Fruit fly (Drosophila melanogaster) whole organism, prepupa: ENCODE results near the gene DZIP1.
A peak's percentile ranks its signal among the peaks of the same experiment; 100 is the strongest.

ENCODE experiments used
- Blimp-1 ChIP-seq: fragments of 200-800 bp; sonication (Bioruptor generic); optimal IDR thresholded peaks from 3 replicates; lab custom pipeline; 2017; ENCODE audit warnings: missing biosample characterization, missing genetic modification characterization, mild to moderate bottlenecking, moderate library complexity, missing genetic modification reagents
- CG10631 ChIP-seq: fragments of 200-800 bp; sonication (Bioruptor generic); optimal IDR thresholded peaks from 2 replicates; lab custom pipeline; 2016; ENCODE audit warnings: missing biosample characterization, missing genetic modification characterization
- CG11294 ChIP-seq: fragments of 200-800 bp; sonication (Bioruptor generic); IDR thresholded peaks from 2 replicates; pipeline ENCODE4 v1.3.6; 2022; ENCODE audit warnings: missing biosample characterization, missing genetic modification characterization
- CG11902 ChIP-seq: fragments of 200-800 bp; sonication (Bioruptor generic); optimal IDR thresholded peaks from 3 replicates; lab custom pipeline; 2016; ENCODE audit warnings: missing biosample characterization, missing genetic modification characterization
- CG1621 ChIP-seq: fragments of 200-800 bp; sonication (Bioruptor generic); optimal IDR thresholded peaks from 3 replicates; lab custom pipeline; 2018; ENCODE audit warnings: missing biosample characterization, mild to moderate bottlenecking, missing genetic modification characterization
- CG16779 ChIP-seq: fragments of 200-800 bp; sonication (Bioruptor generic); optimal IDR thresholded peaks from 3 replicates; lab custom pipeline; 2017; ENCODE audit warnings: missing biosample characterization, mild to moderate bottlenecking, missing genetic modification characterization
- CG3919 ChIP-seq: fragments of 200-800 bp; sonication (Bioruptor generic); optimal IDR thresholded peaks from 3 replicates; lab custom pipeline; 2016; ENCODE audit warnings: missing biosample characterization, missing genetic modification characterization
- CG4318 ChIP-seq: fragments of 200-800 bp; sonication (Bioruptor generic); optimal IDR thresholded peaks from 3 replicates; lab custom pipeline; 2017; ENCODE audit warnings: missing biosample characterization, mild to moderate bottlenecking, missing genetic modification characterization
- CG6163 ChIP-seq: fragments of 200-800 bp; sonication (Bioruptor generic); IDR thresholded peaks from 3 replicates; pipeline ENCODE4 v1.3.6; 2022; ENCODE audit warnings: missing biosample characterization, missing genetic modification characterization
- CG6276 ChIP-seq: fragments of 200-800 bp; sonication (Bioruptor generic); optimal IDR thresholded peaks from 2 replicates; lab custom pipeline; 2017; ENCODE audit warnings: missing biosample characterization, mild to moderate bottlenecking, missing genetic modification characterization
- CG6792 ChIP-seq: fragments of 200-800 bp; sonication (Bioruptor generic); optimal IDR thresholded peaks from 3 replicates; lab custom pipeline; 2016; ENCODE audit warnings: missing biosample characterization, missing genetic modification characterization
- CG6808 ChIP-seq: fragments of 200-800 bp; sonication (Bioruptor generic); optimal IDR thresholded peaks from 3 replicates; lab custom pipeline; 2017; ENCODE audit warnings: missing biosample characterization, missing genetic modification characterization, mild to moderate bottlenecking, moderate library complexity, missing genetic modification reagents
- CG6854 ChIP-seq: fragments of 200-800 bp; sonication (Bioruptor generic); optimal IDR thresholded peaks from 2 replicates; lab custom pipeline; 2017; ENCODE audit warnings: missing biosample characterization, mild to moderate bottlenecking, missing genetic modification characterization
- CG7368 ChIP-seq: fragments of 200-800 bp; sonication (Bioruptor generic); optimal IDR thresholded peaks from 3 replicates; lab custom pipeline; 2016; ENCODE audit warnings: missing biosample characterization, missing genetic modification characterization
- CG8119 ChIP-seq: fragments of 200-800 bp; sonication (Bioruptor generic); IDR thresholded peaks from 3 replicates; pipeline ENCODE4 v1.3.6; 2022; ENCODE audit warnings: missing biosample characterization, missing genetic modification characterization
- CG8319 ChIP-seq: fragments of 200-800 bp; sonication (Bioruptor generic); optimal IDR thresholded peaks from 3 replicates; lab custom pipeline; 2016; ENCODE audit warnings: missing biosample characterization, missing genetic modification characterization
- CG8632 ChIP-seq: fragments of 200-800 bp; sonication (Bioruptor generic); optimal IDR thresholded peaks from 3 replicates; lab custom pipeline; 2016; ENCODE audit warnings: missing biosample characterization, missing genetic modification characterization
- CG9139 ChIP-seq: fragments of 200-800 bp; sonication (Bioruptor generic); optimal IDR thresholded peaks from 3 replicates; lab custom pipeline; 2017; ENCODE audit warnings: missing biosample characterization, mild to moderate bottlenecking, missing genetic modification characterization
- Eip75B ChIP-seq: fragments of 200-800 bp; sonication (Bioruptor generic); optimal IDR thresholded peaks from 3 replicates; lab custom pipeline; 2016; ENCODE audit warnings: missing biosample characterization, missing genetic modification characterization
- Eip78C ChIP-seq: fragments of 200-800 bp; sonication (Bioruptor generic); peaks from one replicate; lab custom pipeline; 2016; ENCODE audit warnings: missing biosample characterization, missing genetic modification characterization
- Eip93F ChIP-seq: fragments of 200-800 bp; sonication (Bioruptor generic); optimal IDR thresholded peaks from 2 replicates; lab custom pipeline; 2016; ENCODE audit warnings: missing biosample characterization, mild to moderate bottlenecking, missing genetic modification characterization
- Hr38 ChIP-seq: sonication (Bioruptor generic); optimal IDR thresholded peaks from 2 replicates; lab custom pipeline; 2016; ENCODE audit warnings: missing biosample characterization, missing genetic modification characterization
- Hr39 ChIP-seq: fragments of 200-800 bp; sonication (Bioruptor generic); optimal IDR thresholded peaks from 2 replicates; lab custom pipeline; 2016; ENCODE audit warnings: missing biosample characterization, missing genetic modification characterization
- Lpt ChIP-seq: fragments of 200-800 bp; sonication (Bioruptor generic); optimal IDR thresholded peaks from 3 replicates; lab custom pipeline; 2016; ENCODE audit warnings: missing biosample characterization, missing genetic modification characterization
- OdsH ChIP-seq: fragments of 200-800 bp; sonication (Bioruptor generic); optimal IDR thresholded peaks from 3 replicates; lab custom pipeline; 2016; ENCODE audit warnings: missing biosample characterization, missing genetic modification characterization
- Smox ChIP-seq: fragments of 200-800 bp; sonication (Bioruptor generic); optimal IDR thresholded peaks from 3 replicates; lab custom pipeline; 2016; ENCODE audit warnings: missing biosample characterization, missing genetic modification characterization
- Sox14 ChIP-seq: fragments of 200-800 bp; sonication (Bioruptor generic); optimal IDR thresholded peaks from 3 replicates; lab custom pipeline; 2016; ENCODE audit warnings: missing biosample characterization, missing genetic modification characterization
- Sox15 ChIP-seq: fragments of 200-800 bp; sonication (Bioruptor generic); optimal IDR thresholded peaks from 3 replicates; lab custom pipeline; 2016; ENCODE audit warnings: missing biosample characterization, missing genetic modification characterization
- acj6 ChIP-seq: fragments of 200-800 bp; sonication (Bioruptor generic); optimal IDR thresholded peaks from 3 replicates; lab custom pipeline; 2016; ENCODE audit warnings: missing biosample characterization, missing genetic modification characterization
- cyc ChIP-seq: fragments of 200-800 bp; sonication (Bioruptor generic); optimal IDR thresholded peaks from 3 replicates; lab custom pipeline; 2016; ENCODE audit warnings: missing biosample characterization, missing genetic modification characterization
- dsx ChIP-seq: fragments of 200-800 bp; optimal IDR thresholded peaks from 3 replicates; lab custom pipeline; 2019; ENCODE audit warnings: missing biosample characterization, mild to moderate bottlenecking, missing genetic modification characterization, moderate library complexity; ENCODE audit not compliant: poor library complexity, severe bottlenecking
- eg ChIP-seq: fragments of 200-800 bp; sonication (Bioruptor generic); IDR thresholded peaks from 3 replicates; pipeline ENCODE4 v1.3.6; 2022; ENCODE audit warnings: missing biosample characterization, missing genetic modification characterization
- esn ChIP-seq: fragments of 200-800 bp; sonication (Bioruptor generic); optimal IDR thresholded peaks from 2 replicates; lab custom pipeline; 2016; ENCODE audit warnings: missing biosample characterization, mild to moderate bottlenecking, missing genetic modification characterization, moderate library complexity
- fd59A ChIP-seq: fragments of 200-800 bp; sonication (Bioruptor generic); optimal IDR thresholded peaks from 2 replicates; lab custom pipeline; 2017; ENCODE audit warnings: missing biosample characterization, mild to moderate bottlenecking, missing genetic modification characterization, missing genetic modification reagents
- fd85E ChIP-seq: fragments of 200-800 bp; sonication (Bioruptor generic); optimal IDR thresholded peaks from 3 replicates; lab custom pipeline; 2016; ENCODE audit warnings: missing biosample characterization, missing genetic modification characterization
- fkh ChIP-seq: fragments of 200-800 bp; sonication (Bioruptor generic); optimal IDR thresholded peaks from 3 replicates; lab custom pipeline; 2017; ENCODE audit warnings: missing biosample characterization, mild to moderate bottlenecking, missing genetic modification characterization, moderate library complexity
- lz ChIP-seq: fragments of 200-800 bp; sonication (Bioruptor generic); optimal IDR thresholded peaks from 3 replicates; lab custom pipeline; 2016; ENCODE audit warnings: missing biosample characterization, missing genetic modification characterization
- net ChIP-seq: fragments of 200-800 bp; sonication (Bioruptor generic); optimal IDR thresholded peaks from 3 replicates; lab custom pipeline; 2016; ENCODE audit warnings: missing biosample characterization, missing genetic modification characterization
- spab ChIP-seq: fragments of 200-800 bp; sonication (Bioruptor generic); optimal IDR thresholded peaks from 2 replicates; lab custom pipeline; 2017; ENCODE audit warnings: missing biosample characterization, mild to moderate bottlenecking, missing genetic modification characterization, missing genetic modification reagents
- vri ChIP-seq: fragments of 200-800 bp; sonication (Bioruptor generic); optimal IDR thresholded peaks from 3 replicates; lab custom pipeline; 2016; ENCODE audit warnings: missing biosample characterization, mild to moderate bottlenecking, missing genetic modification characterization

Gene DZIP1

DNA sequence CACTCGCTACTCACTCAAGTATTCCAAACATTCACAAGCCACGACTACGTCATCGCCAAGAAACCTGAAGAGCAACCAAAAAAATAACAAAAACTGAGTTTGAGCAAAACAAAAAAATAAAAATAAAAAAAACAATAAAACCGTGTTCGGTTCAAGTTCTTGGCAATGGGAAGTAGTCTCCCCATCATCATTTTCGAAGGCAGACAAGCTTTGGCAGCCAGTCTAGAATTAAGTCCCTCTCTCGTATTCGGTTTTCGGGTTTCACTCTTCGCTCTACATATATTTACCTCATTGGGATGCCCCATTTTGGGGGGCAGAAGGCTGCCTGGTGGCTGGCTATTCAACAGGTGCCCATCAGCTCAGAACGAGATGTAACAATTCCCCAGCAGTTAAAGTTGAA, 34.8 kb downstream of the DZIP1 start (continued):
- TF ChIP-seq Sox15 (GFP tag; lab: Kevin White, UChicago) (no peak), CG6163 (GFP tag; lab: Robert Waterston, UW) (no peak; the same call in none of the 3 replicates), CG8119 (GFP tag; lab: Robert Waterston, UW) (no peak), CG7368 (GFP tag; lab: Kevin White, UChicago) (peak; percentile 33), CG11294 (GFP tag; lab: Robert Waterston, UW) (no peak), fd59A (no peak), eg (GFP tag; lab: Robert Waterston, UW) (no peak; the same call in 2 of the 3 replicates), fd85E (GFP tag; lab: Kevin White, UChicago) (no peak), CG11902 (GFP tag; lab: Kevin White, UChicago) (no peak), spab (GFP tag; lab: Kevin White, UChicago) (peak; percentile 83), net (GFP tag; lab: Kevin White, UChicago) (no peak), Smox (GFP tag; lab: Kevin White, UChicago) (no peak), CG6808 (GFP tag; lab: Kevin White, UChicago) (peak; percentile 92), CG16779 (tag; lab: Kevin White, UChicago) (no peak), Hr38 (GFP tag; lab: Kevin White, UChicago) (no peak), CG10631 (GFP tag; lab: Kevin White, UChicago) (no peak), esn (GFP tag; lab: Kevin White, UChicago) (no peak), Eip78C (GFP tag; lab: Kevin White, UChicago) (peak; percentile 80), acj6 (GFP tag; lab: Kevin White, UChicago) (no peak), Eip75B (peak; percentile 9), fkh (GFP tag; lab: Kevin White, UChicago) (no peak), CG6276 (no peak), lz (GFP tag; lab: Kevin White, UChicago) (no peak), cyc (GFP tag; lab: Kevin White, UChicago) (no peak), Hr39 (GFP tag; lab: Kevin White, UChicago) (no peak), CG1621 (tag; lab: Kevin White, UChicago) (peak; percentile 77)

DNA sequence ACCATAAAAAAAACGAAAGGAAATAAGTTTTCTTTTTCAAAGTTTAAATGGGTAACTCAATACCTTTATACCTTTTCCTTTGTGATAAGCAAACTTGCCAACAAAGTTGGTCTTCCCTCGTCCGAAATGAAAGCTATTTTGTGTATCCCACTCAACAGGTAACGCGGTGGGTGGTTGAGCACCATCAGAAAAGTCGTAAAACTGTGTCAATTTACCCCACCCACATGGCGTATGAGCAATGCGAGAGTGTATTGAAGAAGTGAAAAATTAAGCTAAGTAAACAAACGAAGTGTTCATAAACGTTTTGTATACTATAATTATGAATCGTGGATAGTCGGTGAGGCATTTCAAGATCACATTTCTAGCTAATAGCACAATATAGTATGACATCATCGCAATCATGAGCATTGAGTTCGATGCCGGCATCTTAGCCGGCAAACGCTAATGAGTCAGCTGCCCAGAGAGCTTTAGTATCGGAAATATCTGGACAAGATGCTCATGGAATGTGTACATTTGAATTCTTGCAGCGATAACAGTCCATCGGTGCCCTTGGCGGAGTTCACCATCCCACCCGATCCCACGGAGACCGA, 35.8 kb downstream of the DZIP1 start:
- TF ChIP-seq fkh (GFP tag; lab: Kevin White, UChicago) (peak; percentile 63), Eip78C (GFP tag; lab: Kevin White, UChicago) (peak; percentile 16), Blimp-1 (GFP tag; lab: Kevin White, UChicago) (no peak), CG8319 (GFP tag; lab: Kevin White, UChicago) (no peak), OdsH (GFP tag; lab: Kevin White, UChicago) (no peak), Hr38 (GFP tag; lab: Kevin White, UChicago) (no peak)

DNA sequence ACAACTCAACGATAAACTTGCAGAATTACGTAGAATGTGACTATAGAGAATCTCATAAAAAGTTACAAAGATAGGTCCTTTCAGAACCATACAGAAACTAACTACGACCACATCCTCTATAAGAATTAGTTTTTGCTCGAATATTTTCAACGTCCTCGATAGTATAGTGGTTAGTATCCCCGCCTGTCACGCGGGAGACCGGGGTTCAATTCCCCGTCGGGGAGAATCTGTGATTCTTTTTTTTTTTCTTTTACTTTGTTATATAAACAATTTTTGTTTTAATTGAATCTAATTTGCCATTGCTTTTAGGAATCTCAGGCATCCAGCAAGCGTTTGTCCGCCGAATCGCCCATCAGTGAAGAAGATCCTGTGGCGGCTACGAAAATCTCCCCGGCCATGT, 40.1 kb downstream of the DZIP1 start:
- TF ChIP-seq CG6854 (GFP tag; lab: Kevin White, UChicago) (no peak), CG8632 (no peak), fd59A (no peak), eg (GFP tag; lab: Robert Waterston, UW) (no peak), CG3919 (GFP tag; lab: Kevin White, UChicago) (no peak), CG11294 (GFP tag; lab: Robert Waterston, UW) (no peak)

DNA sequence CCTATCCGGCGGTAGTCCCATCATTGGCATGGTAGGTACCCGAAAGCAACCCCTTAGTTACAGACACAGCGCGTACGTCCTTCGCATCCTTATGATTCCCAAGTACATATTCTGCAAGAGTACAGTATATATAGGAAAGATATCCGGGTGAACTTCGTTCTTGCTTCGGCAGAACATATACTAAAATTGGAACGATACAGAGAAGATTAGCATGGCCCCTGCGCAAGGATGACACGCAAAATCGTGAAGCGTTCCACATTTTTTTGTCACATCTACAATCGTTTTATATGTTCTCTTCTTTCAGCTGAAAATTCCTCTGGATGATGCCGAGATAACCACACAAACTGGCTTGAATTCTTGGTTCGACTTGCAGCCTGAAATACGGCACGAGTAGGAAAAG, 40.9 kb downstream of the DZIP1 start:
- no peak for TF ChIP-seq fd59A
- TF ChIP-seq cyc (GFP tag; lab: Kevin White, UChicago) = no peak
- no peak for TF ChIP-seq Lpt
- no peak for TF ChIP-seq CG8632
- no peak for TF ChIP-seq CG11294 (GFP tag; lab: Robert Waterston, UW)
- TF ChIP-seq Eip93F (GFP tag; lab: Kevin White, UChicago) = no peak
- no peak for TF ChIP-seq Blimp-1 (GFP tag; lab: Kevin White, UChicago)
- no peak for TF ChIP-seq esn (GFP tag; lab: Kevin White, UChicago)
- TF ChIP-seq vri (GFP tag; lab: Kevin White, UChicago) = no peak
- no peak for TF ChIP-seq dsx (GFP tag; lab: Kevin White, UChicago)
- no peak for TF ChIP-seq CG9139 (GFP tag; lab: Kevin White, UChicago)
- TF ChIP-seq CG6792 (GFP tag; lab: Kevin White, UChicago) = no peak
- TF ChIP-seq CG4318 (GFP tag; lab: Kevin White, UChicago) = no peak
- TF ChIP-seq Sox14 (GFP tag; lab: Kevin White, UChicago) = no peak
- no peak for TF ChIP-seq net (GFP tag; lab: Kevin White, UChicago)
